Fruit fly (Drosophila melanogaster) whole organism, embryonic: ENCODE data around the gene CG43072.

Experiments
- B-H2 ChIP-seq: fragments of 200-800 bp; sonication (Bioruptor generic); optimal IDR thresholded peaks from 2 replicates; lab custom pipeline; 2018; ENCODE audit warnings: missing biosample characterization, mild to moderate bottlenecking, missing genetic modification characterization
- CG10366 ChIP-seq: fragments of 200-800 bp; sonication (Bioruptor generic); IDR thresholded peaks from 2 replicates; pipeline ENCODE4 v1.3.6; 2022; ENCODE audit warnings: missing biosample characterization, missing genetic modification characterization
- CG10543 ChIP-seq: fragments of 200-800 bp; sonication (Bioruptor generic); optimal IDR thresholded peaks from 3 replicates; lab custom pipeline; 2017; ENCODE audit warnings: missing biosample characterization, mild to moderate bottlenecking, missing genetic modification characterization, moderate library complexity
- CG11696 ChIP-seq: fragments of 200-800 bp; sonication (Bioruptor generic); IDR thresholded peaks from 2 replicates; pipeline ENCODE4 v1.3.6; 2022; ENCODE audit warnings: missing biosample characterization, missing genetic modification characterization
- CG12236 ChIP-seq: fragments of 200-800 bp; sonication (Bioruptor generic); optimal IDR thresholded peaks from 2 replicates; lab custom pipeline; 2016; ENCODE audit warnings: missing biosample characterization, missing genetic modification characterization
- CG12659 ChIP-seq: fragments of 200-800 bp; sonication (Bioruptor generic); optimal IDR thresholded peaks from 3 replicates; lab custom pipeline; 2017; ENCODE audit warnings: mild to moderate bottlenecking, missing biosample characterization, missing genetic modification reagents, missing genetic modification characterization
- CG14441 ChIP-seq: fragments of 200-800 bp; sonication (Bioruptor generic); IDR thresholded peaks from 2 replicates; pipeline ENCODE4 v1.3.6; 2022; ENCODE audit warnings: missing biosample characterization, missing genetic modification characterization
- CG14965 ChIP-seq: fragments of 200-800 bp; sonication (Bioruptor generic); optimal IDR thresholded peaks from 2 replicates; lab custom pipeline; 2016; ENCODE audit warnings: missing biosample characterization, missing genetic modification characterization, borderline replicate concordance
- CG15269 ChIP-seq: fragments of 200-800 bp; sonication (Bioruptor generic); optimal IDR thresholded peaks from 2 replicates; lab custom pipeline; 2018; ENCODE audit warnings: missing biosample characterization, mild to moderate bottlenecking, missing genetic modification characterization, moderate library complexity
- CG2202 ChIP-seq: fragments of 200-800 bp; sonication (Bioruptor generic); optimal IDR thresholded peaks from 2 replicates; lab custom pipeline; 2018; ENCODE audit warnings: missing biosample characterization, mild to moderate bottlenecking, missing genetic modification characterization
- CG32532 ChIP-seq: fragments of 200-800 bp; sonication (Bioruptor generic); IDR thresholded peaks from 2 replicates; pipeline ENCODE4 v1.3.6; 2022; ENCODE audit warnings: missing biosample characterization, missing genetic modification characterization
- CG5245 ChIP-seq: fragments of 200-800 bp; sonication (Bioruptor generic); optimal IDR thresholded peaks from 3 replicates; lab custom pipeline; 2016; ENCODE audit warnings: missing biosample characterization, missing genetic modification characterization
- CG6765 ChIP-seq: fragments of 200-800 bp; sonication (Bioruptor generic); optimal IDR thresholded peaks from 3 replicates; lab custom pipeline; 2017; ENCODE audit warnings: missing biosample characterization, mild to moderate bottlenecking, missing genetic modification characterization
- CG7963 ChIP-seq: fragments of 200-800 bp; sonication (Bioruptor generic); IDR thresholded peaks from 3 replicates; pipeline ENCODE4 v1.3.6; 2022; ENCODE audit warnings: missing biosample characterization, missing genetic modification characterization; ENCODE audit not compliant: partially characterized antibody
- CG9727 ChIP-seq: fragments of 200-800 bp; sonication (Bioruptor generic); optimal IDR thresholded peaks from 3 replicates; lab custom pipeline; 2017; ENCODE audit warnings: missing biosample characterization, mild to moderate bottlenecking, missing genetic modification characterization
- CHES-1-like ChIP-seq: fragments of 200-800 bp; sonication (Bioruptor generic); optimal IDR thresholded peaks from 2 replicates; lab custom pipeline; 2016; ENCODE audit warnings: missing biosample characterization, missing genetic modification characterization
- Dll ChIP-seq: fragments of 200-800 bp; sonication (Bioruptor generic); IDR thresholded peaks from 4 replicates; pipeline ENCODE4 v1.3.6; 2022; ENCODE audit warnings: missing biosample characterization, missing genetic modification characterization; ENCODE audit not compliant: partially characterized antibody
- HLH3B ChIP-seq: fragments of 200-800 bp; sonication (Bioruptor generic); IDR thresholded peaks from 2 replicates; pipeline ENCODE4 v1.3.6; 2022; ENCODE audit warnings: missing biosample characterization, missing genetic modification characterization
- Lim3 ChIP-seq: fragments of 200-800 bp; sonication (Bioruptor generic); IDR thresholded peaks from 2 replicates; pipeline ENCODE4 v1.3.6; 2022; ENCODE audit warnings: missing biosample characterization, missing genetic modification characterization
- Mad ChIP-seq: fragments of 200-800 bp; sonication (Bioruptor generic); optimal IDR thresholded peaks from 2 replicates; lab custom pipeline; 2016; ENCODE audit warnings: missing biosample characterization, missing genetic modification characterization
- Nf-YB ChIP-seq: fragments of 200-800 bp; sonication (Bioruptor generic); optimal IDR thresholded peaks from 3 replicates; lab custom pipeline; 2019; ENCODE audit warnings: missing biosample characterization, mild to moderate bottlenecking, missing genetic modification characterization, moderate library complexity
- Trl ChIP-seq, 3 experiments: fragments of >200 bp in 2 of 3; fragments of 200-800 bp in 1 of 3; sonication (Bioruptor generic) in 1 of 3; optimal IDR thresholded peaks; 2 replicates in 1 of 3; 3 replicates in 2 of 3; lab custom pipeline; 2016 to 2017; ENCODE audit warnings: missing biosample characterization in 1 of 3, missing genetic modification characterization in 1 of 3
- abd-A ChIP-seq: fragments of 200-800 bp; sonication (Bioruptor generic); optimal IDR thresholded peaks from 3 replicates; lab custom pipeline; 2019; ENCODE audit warnings: missing biosample characterization, mild to moderate bottlenecking, missing genetic modification characterization, moderate library complexity
- aop ChIP-seq: fragments of 200-800 bp; sonication (Bioruptor generic); IDR thresholded peaks from 2 replicates; pipeline ENCODE4 v1.3.6; 2022; ENCODE audit warnings: missing biosample characterization, missing genetic modification characterization
- ato ChIP-seq: fragments of 200-800 bp; sonication (Bioruptor generic); IDR thresholded peaks from 2 replicates; pipeline ENCODE4 v1.3.6; 2022; ENCODE audit warnings: missing biosample characterization, missing genetic modification characterization; ENCODE audit not compliant: partially characterized antibody
- caup ChIP-seq: fragments of 200-800 bp; sonication (Bioruptor generic); optimal IDR thresholded peaks from 3 replicates; lab custom pipeline; 2017; ENCODE audit warnings: missing biosample characterization, mild to moderate bottlenecking, missing genetic modification characterization, moderate library complexity; ENCODE audit not compliant: severe bottlenecking
- cg ChIP-seq: fragments of 200-800 bp; sonication (Bioruptor generic); optimal IDR thresholded peaks from 3 replicates; lab custom pipeline; 2019; ENCODE audit warnings: missing biosample characterization, mild to moderate bottlenecking, missing genetic modification characterization, moderate library complexity
- chn ChIP-seq: fragments of 200-800 bp; sonication (Bioruptor generic); optimal IDR thresholded peaks from 2 replicates; lab custom pipeline; 2016; ENCODE audit warnings: missing biosample characterization, missing genetic modification characterization
- crol ChIP-seq: fragments of 200-800 bp; sonication (Bioruptor generic); IDR thresholded peaks from 2 replicates; pipeline ENCODE4 v1.3.6; 2022; ENCODE audit warnings: missing biosample characterization, missing genetic modification characterization
- danr ChIP-seq: fragments of 200-800 bp; sonication (Bioruptor generic); IDR thresholded peaks from 2 replicates; pipeline ENCODE4 v1.3.6; 2022; ENCODE audit warnings: missing biosample characterization, missing genetic modification characterization
- exex ChIP-seq: fragments of 200-800 bp; sonication (Bioruptor generic); optimal IDR thresholded peaks from 4 replicates; lab custom pipeline; 2018; ENCODE audit warnings: missing biosample characterization, mild to moderate bottlenecking, missing genetic modification characterization, moderate library complexity
- fd3F ChIP-seq: fragments of 200-800 bp; sonication (Bioruptor generic); optimal IDR thresholded peaks from 2 replicates; lab custom pipeline; 2018; ENCODE audit warnings: missing biosample characterization, mild to moderate bottlenecking, missing genetic modification characterization, moderate library complexity
- grau ChIP-seq: fragments of 200-800 bp; optimal IDR thresholded peaks from 3 replicates; lab custom pipeline; 2019; ENCODE audit warnings: missing biosample characterization, mild to moderate bottlenecking, missing genetic modification characterization, moderate library complexity
- grn ChIP-seq: fragments of 200-800 bp; sonication (Bioruptor generic); optimal IDR thresholded peaks from 3 replicates; lab custom pipeline; 2017; ENCODE audit warnings: missing biosample characterization, missing genetic modification characterization
- hbn ChIP-seq: fragments of 200-800 bp; sonication (Bioruptor generic); IDR thresholded peaks from 2 replicates; pipeline ENCODE4 v1.3.6; 2022; ENCODE audit warnings: missing biosample characterization, missing genetic modification characterization; ENCODE audit not compliant: partially characterized antibody
- knrl ChIP-seq: fragments of 200-800 bp; sonication (Bioruptor generic); IDR thresholded peaks from 3 replicates; pipeline ENCODE4 v1.3.6; 2022; ENCODE audit warnings: missing biosample characterization, missing genetic modification characterization; ENCODE audit not compliant: partially characterized antibody
- lbe ChIP-seq: fragments of 200-800 bp; sonication (Bioruptor generic); optimal IDR thresholded peaks from 2 replicates; lab custom pipeline; 2016; ENCODE audit warnings: missing biosample characterization, mild to moderate bottlenecking, missing genetic modification characterization
- lmd ChIP-seq: fragments of 200-800 bp; sonication (Bioruptor generic); IDR thresholded peaks from 2 replicates; pipeline ENCODE4 v1.3.6; 2022; ENCODE audit warnings: missing biosample characterization, missing genetic modification characterization
- nerfin-1 ChIP-seq: fragments of 200-800 bp; sonication (Bioruptor generic); optimal IDR thresholded peaks from 3 replicates; lab custom pipeline; 2019; ENCODE audit warnings: missing biosample characterization, mild to moderate bottlenecking, missing genetic modification characterization, moderate library complexity
- pho ChIP-seq: fragments of 200-800 bp; sonication (Bioruptor generic); optimal IDR thresholded peaks from 2 replicates; lab custom pipeline; 2016; ENCODE audit warnings: missing biosample characterization, missing genetic modification characterization
- phol ChIP-seq: fragments of 200-800 bp; sonication (Bioruptor generic); optimal IDR thresholded peaks from 3 replicates; lab custom pipeline; 2018; ENCODE audit warnings: missing biosample characterization, mild to moderate bottlenecking, missing genetic modification characterization, moderate library complexity
- run ChIP-seq: fragments of 200-800 bp; sonication (Bioruptor generic); optimal IDR thresholded peaks from 3 replicates; lab custom pipeline; 2018; ENCODE audit warnings: missing biosample characterization, mild to moderate bottlenecking, missing genetic modification characterization
- sd ChIP-seq: fragments of 200-800 bp; sonication (Bioruptor generic); optimal IDR thresholded peaks from 3 replicates; lab custom pipeline; 2018; ENCODE audit warnings: missing biosample characterization, mild to moderate bottlenecking, missing genetic modification characterization, moderate library complexity
- sr ChIP-seq: fragments of 200-800 bp; sonication (Bioruptor generic); IDR thresholded peaks from 3 replicates; pipeline ENCODE4 v1.3.6; 2022; ENCODE audit warnings: missing biosample characterization, missing genetic modification characterization
- tap ChIP-seq: fragments of 200-800 bp; optimal IDR thresholded peaks from 3 replicates; lab custom pipeline; 2019; ENCODE audit warnings: missing biosample characterization, mild to moderate bottlenecking, missing genetic modification characterization, moderate library complexity
- tio ChIP-seq: fragments of 200-800 bp; sonication (Bioruptor generic); optimal IDR thresholded peaks from 2 replicates; lab custom pipeline; 2017; ENCODE audit warnings: missing biosample characterization, missing genetic modification characterization, inconsistent platforms
- ttk ChIP-seq: fragments of 200-800 bp; sonication (Bioruptor generic); IDR thresholded peaks from 2 replicates; pipeline ENCODE4 v2.1.2; 2022; ENCODE audit warnings: missing biosample characterization, missing genetic modification characterization

CG43072 gene

DNA sequence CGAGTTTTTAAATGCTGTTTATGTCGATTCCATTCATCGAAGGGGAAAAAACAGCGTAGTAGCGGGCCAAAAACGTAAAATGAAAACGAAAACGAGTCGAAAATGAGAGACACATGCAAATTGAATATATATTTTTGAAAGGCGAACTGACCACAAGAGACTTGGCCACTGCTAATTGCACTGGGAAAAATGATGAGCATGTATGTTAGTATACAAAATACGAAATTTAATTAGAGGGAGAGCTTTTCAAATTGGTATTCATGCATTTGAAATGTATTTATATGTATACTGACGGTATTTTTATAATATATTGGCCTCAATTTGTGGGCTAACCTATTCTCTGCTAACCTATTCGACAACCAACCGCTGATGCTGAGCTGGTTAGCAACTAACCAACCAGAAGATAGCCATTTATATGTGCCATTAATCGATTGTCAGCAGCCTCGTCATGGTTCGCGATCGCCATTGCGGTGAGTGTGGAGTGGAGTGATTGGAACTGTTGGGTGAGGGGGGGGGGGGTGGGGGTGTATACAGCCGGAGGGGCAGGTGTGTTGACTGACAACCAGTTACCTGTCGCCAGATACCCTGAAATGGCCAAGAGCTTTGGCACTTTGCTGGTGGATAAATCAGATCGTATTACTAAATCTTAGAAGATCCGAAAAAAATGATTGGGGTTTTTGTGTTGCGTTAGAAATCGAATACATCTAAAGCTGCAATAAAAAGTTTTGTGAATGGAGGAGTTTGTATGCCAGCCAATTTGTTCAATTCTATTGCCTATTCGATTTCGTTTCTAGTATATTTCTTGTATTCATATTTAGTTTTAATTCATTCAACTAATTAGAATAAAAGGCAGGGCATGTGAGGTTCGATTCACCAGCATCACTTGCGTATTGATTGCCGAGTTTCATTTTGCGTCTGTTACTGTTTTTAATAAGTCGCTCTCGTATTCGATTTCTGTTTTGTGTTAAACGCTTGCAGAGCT is 23.4 kb upstream of the CG43072 start (continued):
- TF ChIP-seq lbe (GFP tag; lab: Kevin White, UChicago) (no peak), Nf-YB (GFP tag; lab: Kevin White, UChicago) (peak; percentile 47), lmd (GFP tag; lab: Robert Waterston, UW) (peak; percentile 53; the same call in 1 of the 2 replicates), knrl (GFP tag; lab: Robert Waterston, UW) (no peak), crol (GFP tag; lab: Robert Waterston, UW) (peak; percentile 87), HLH3B (peak; percentile 40; the same call in 1 of the 2 replicates), grau (tag; lab: Kevin White, UChicago) (peak; percentile 36), CG15269 (tag; lab: Kevin White, UChicago) (peak; percentile 46), grn (GFP tag; lab: Kevin White, UChicago) (no peak), phol (tag; lab: Kevin White, UChicago) (peak; percentile 40), CG14441 (peak; percentile 38), danr (GFP tag; lab: Robert Waterston, UW) (no peak), abd-A (peak; percentile 63), caup (no peak)
- TF ChIP-seq, all 482 proteins: peak for 102

DNA sequence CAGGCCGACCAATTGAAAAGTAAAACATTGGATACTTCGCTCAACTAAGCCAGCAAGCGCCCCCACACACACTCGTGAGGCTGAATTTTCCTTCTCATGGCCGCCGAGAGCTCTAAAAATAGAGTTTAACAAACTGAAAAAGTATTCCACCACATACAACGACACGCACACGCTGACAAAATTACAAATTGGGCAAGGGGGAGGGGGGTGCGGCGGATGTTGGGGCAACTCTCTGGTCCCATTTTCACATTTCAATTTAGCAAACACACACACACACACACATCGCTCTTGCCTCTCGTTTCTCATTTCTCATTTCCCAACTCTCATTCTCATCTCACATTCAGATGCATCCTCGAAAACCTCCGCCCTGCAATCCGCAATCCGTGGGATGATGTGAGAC is 22.2 kb upstream of the CG43072 start:
- TF ChIP-seq exex (tag; lab: Kevin White, UChicago) (no peak), CG7963 (0 out of 3 replicates have a peak, but pooled peaks have one; percentile 19), chn (GFP tag; lab: Kevin White, UChicago) (no peak), nerfin-1 (tag; lab: Kevin White, UChicago) (peak; percentile 7), CG10366 (no peak), CG2202 (tag; lab: Kevin White, UChicago) (no peak), pho (GFP tag; lab: Kevin White, UChicago) (no peak), ato (no peak), aop (GFP tag; lab: Robert Waterston, UW) (no peak), CG12236 (no peak), CHES-1-like (GFP tag; lab: Kevin White, UChicago) (no peak), Lim3 (GFP tag; lab: Robert Waterston, UW) (no peak), tio (GFP tag; lab: Kevin White, UChicago) (no peak), Dll (GFP tag; lab: Robert Waterston, UW) (no peak), CG6765 (GFP tag; lab: Kevin White, UChicago) (no peak), tap (tag; lab: Kevin White, UChicago) (no peak), fd3F (no peak), sd (tag; lab: Kevin White, UChicago) (peak; percentile 41), ttk (GFP tag; lab: Robert Waterston, UW) (no peak), CG12659 (GFP tag; lab: Kevin White, UChicago) (no peak), CG5245 (GFP tag; lab: Kevin White, UChicago) (no peak), B-H2 (GFP tag; lab: Kevin White, UChicago) (no peak), hbn (no peak), CG10543 (GFP tag; lab: Kevin White, UChicago) (no peak), sr (GFP tag; lab: Robert Waterston, UW) (peak; percentile 16; the same call in 1 of the 3 replicates), cg (peak; percentile 63), CG9727 (GFP tag; lab: Kevin White, UChicago) (no peak), Trl (optimal IDR thresholded peaks at IDR 0.05; lab: Kevin White, UChicago) (peak; percentile 15 to 17), Trl (GFP tag; optimal IDR thresholded peaks at IDR 0.05; lab: Kevin White, UChicago) (no peak), CG14965 (GFP tag; lab: Kevin White, UChicago) (no peak), CG11696 (GFP tag; lab: Robert Waterston, UW) (0 out of 2 replicates have a peak, but pooled peaks have one; percentile 15), run (tag; lab: Kevin White, UChicago) (no peak), CG32532 (GFP tag; lab: Robert Waterston, UW) (no peak), Mad (GFP tag; lab: Kevin White, UChicago) (no peak)
